Fruit fly (Drosophila melanogaster) whole organism, embryonic: ENCODE results near the gene COX7AL2.
A peak's percentile ranks its signal among the peaks of the same experiment; 100 is the strongest.

ENCODE experiments used
- CG1024 ChIP-seq: fragments of 200-800 bp; sonication (Bioruptor generic); IDR thresholded peaks from 2 replicates; pipeline ENCODE4 v1.3.6; 2022; ENCODE audit warnings: missing biosample characterization, missing genetic modification characterization
- CG11085 ChIP-seq: fragments of 200-800 bp; sonication (Bioruptor generic); IDR thresholded peaks from 2 replicates; pipeline ENCODE4 v1.3.6; 2022; ENCODE audit warnings: missing biosample characterization, missing genetic modification characterization
- CG11093 ChIP-seq: fragments of 200-800 bp; sonication (Bioruptor generic); IDR thresholded peaks from 3 replicates; pipeline ENCODE4 v1.3.6; 2022; ENCODE audit warnings: missing biosample characterization, missing genetic modification characterization
- CG12744 ChIP-seq: fragments of 200-800 bp; sonication (Bioruptor generic); optimal IDR thresholded peaks from 2 replicates; lab custom pipeline; 2016; ENCODE audit warnings: missing biosample characterization, missing genetic modification characterization
- CG13287 ChIP-seq: fragments of 200-800 bp; sonication (Bioruptor generic); IDR thresholded peaks from 2 replicates; pipeline ENCODE4 v1.3.6; 2022; ENCODE audit warnings: missing biosample characterization, missing genetic modification characterization; ENCODE audit not compliant: partially characterized antibody
- CG14014 ChIP-seq: fragments of 200-800 bp; sonication (Bioruptor generic); IDR thresholded peaks from 2 replicates; pipeline ENCODE4 v1.3.6; 2022; ENCODE audit warnings: missing biosample characterization, missing genetic modification characterization
- CG14860 ChIP-seq: fragments of 200-800 bp; sonication (Bioruptor generic); IDR thresholded peaks from 3 replicates; pipeline ENCODE4 v1.3.6; 2022; ENCODE audit warnings: missing biosample characterization, missing genetic modification characterization; ENCODE audit not compliant: partially characterized antibody
- CG16779 ChIP-seq: fragments of 200-800 bp; sonication (Bioruptor generic); IDR thresholded peaks from 2 replicates; pipeline ENCODE4 v1.3.6; 2022; ENCODE audit warnings: missing biosample characterization, missing genetic modification characterization
- CG17385 ChIP-seq: fragments of 200-800 bp; sonication (Bioruptor generic); optimal IDR thresholded peaks from 3 replicates; lab custom pipeline; 2018; ENCODE audit warnings: missing biosample characterization, mild to moderate bottlenecking, missing genetic modification characterization
- CG17612 ChIP-seq: fragments of 200-800 bp; sonication (Bioruptor generic); IDR thresholded peaks from 2 replicates; pipeline ENCODE4 v1.3.6; 2022; ENCODE audit warnings: missing biosample characterization, missing genetic modification characterization
- CG1832 ChIP-seq: fragments of 200-800 bp; sonication (Bioruptor generic); optimal IDR thresholded peaks from 2 replicates; lab custom pipeline; 2017; ENCODE audit warnings: missing biosample characterization, mild to moderate bottlenecking, missing genetic modification characterization, inconsistent platforms
- CG2199 ChIP-seq: fragments of 200-800 bp; sonication (Bioruptor generic); IDR thresholded peaks from 3 replicates; pipeline ENCODE4 v1.3.6; 2022; ENCODE audit warnings: missing biosample characterization, missing genetic modification characterization
- CG2678 ChIP-seq: fragments of 200-800 bp; sonication (Bioruptor generic); optimal IDR thresholded peaks from 3 replicates; lab custom pipeline; 2019; ENCODE audit warnings: missing biosample characterization, mild to moderate bottlenecking, missing genetic modification characterization, moderate library complexity
- CG30431 ChIP-seq: fragments of 200-800 bp; sonication (Bioruptor generic); optimal IDR thresholded peaks from 2 replicates; lab custom pipeline; 2017; ENCODE audit warnings: missing biosample characterization, missing genetic modification characterization
- CG31224 ChIP-seq: fragments of 200-800 bp; sonication (Bioruptor generic); IDR thresholded peaks from 2 replicates; pipeline ENCODE4 v1.3.6; 2022; ENCODE audit warnings: missing biosample characterization, missing genetic modification characterization
- CG3163 ChIP-seq: fragments of 200-800 bp; sonication (Bioruptor generic); optimal IDR thresholded peaks from 3 replicates; lab custom pipeline; 2016; ENCODE audit warnings: missing biosample characterization, missing genetic modification characterization
- CG3281 ChIP-seq: fragments of 200-800 bp; sonication (Bioruptor generic); optimal IDR thresholded peaks from 3 replicates; lab custom pipeline; 2017; ENCODE audit warnings: missing biosample characterization, mild to moderate bottlenecking, missing genetic modification characterization
- CG6765 ChIP-seq: fragments of 200-800 bp; sonication (Bioruptor generic); optimal IDR thresholded peaks from 3 replicates; lab custom pipeline; 2017; ENCODE audit warnings: missing biosample characterization, mild to moderate bottlenecking, missing genetic modification characterization
- CG7357 ChIP-seq: fragments of 200-800 bp; sonication (Bioruptor generic); IDR thresholded peaks from 3 replicates; pipeline ENCODE4 v1.3.6; 2022; ENCODE audit warnings: missing biosample characterization, missing genetic modification characterization
- CG8290 ChIP-seq, 3 experiments: fragments of 200-800 bp; sonication (Bioruptor generic); optimal IDR thresholded peaks; 2 replicates each; lab custom pipeline; 2016 to 2019; ENCODE audit warnings: missing biosample characterization in 3 of 3, missing genetic modification characterization in 3 of 3, mild to moderate bottlenecking in 2 of 3, moderate library complexity in 1 of 3
- CG8478 ChIP-seq: fragments of >200 bp; optimal IDR thresholded peaks from 2 replicates; lab custom pipeline; 2018
- CG9932 ChIP-seq: fragments of 200-800 bp; sonication (Bioruptor generic); IDR thresholded peaks from 2 replicates; pipeline ENCODE4 v1.3.6; 2022; ENCODE audit warnings: missing biosample characterization, missing genetic modification characterization
- CTCF ChIP-seq: fragments of 200-800 bp; sonication (Bioruptor generic); optimal IDR thresholded peaks from 2 replicates; lab custom pipeline; 2017; ENCODE audit warnings: missing biosample characterization, mild to moderate bottlenecking, missing genetic modification characterization, moderate library complexity
- E2f2 ChIP-seq: fragments of 200-800 bp; sonication (Bioruptor generic); IDR thresholded peaks from 2 replicates; pipeline ENCODE4 v1.3.6; 2022; ENCODE audit warnings: missing biosample characterization, missing genetic modification characterization
- Ets65A ChIP-seq: fragments of 200-800 bp; sonication (Bioruptor generic); peaks from one replicate; lab custom pipeline; 2016; ENCODE audit warnings: missing biosample characterization, missing genetic modification characterization
- Ets97D ChIP-seq: fragments of 200-800 bp; sonication (Bioruptor generic); optimal IDR thresholded peaks from 3 replicates; lab custom pipeline; 2016; ENCODE audit warnings: missing biosample characterization, missing genetic modification characterization
- Hand ChIP-seq: fragments of 200-800 bp; sonication (Bioruptor generic); optimal IDR thresholded peaks from 2 replicates; lab custom pipeline; 2017; ENCODE audit warnings: mild to moderate bottlenecking, missing biosample characterization, missing genetic modification reagents, missing genetic modification characterization
- HmgD ChIP-seq: fragments of 200-800 bp; sonication (Bioruptor generic); optimal IDR thresholded peaks from 3 replicates; lab custom pipeline; 2016; ENCODE audit warnings: missing biosample characterization, missing genetic modification characterization
- Hr78 ChIP-seq, 2 experiments: fragments of 200-800 bp in 1 of 2; fragments of >200 bp in 1 of 2; sonication (Bioruptor generic) in 1 of 2; optimal IDR thresholded peaks; 2 replicates each; lab custom pipeline; 2017 to 2019; ENCODE audit warnings: missing biosample characterization in 2 of 2, missing genetic modification characterization in 2 of 2, mild to moderate bottlenecking in 1 of 2, moderate library complexity in 1 of 2
- MBD-R2 ChIP-seq: fragments of 200-800 bp; sonication (Bioruptor generic); IDR thresholded peaks from 2 replicates; pipeline ENCODE4 v1.3.6; 2022; ENCODE audit warnings: missing biosample characterization, missing genetic modification characterization
- NFAT ChIP-seq: fragments of 200-800 bp; sonication (Bioruptor generic); IDR thresholded peaks from 2 replicates; pipeline ENCODE4 v1.3.6; 2022; ENCODE audit warnings: missing biosample characterization, missing genetic modification characterization
- NK7.1 ChIP-seq: fragments of 200-800 bp; sonication (Bioruptor generic); optimal IDR thresholded peaks from 3 replicates; lab custom pipeline; 2016; ENCODE audit warnings: missing biosample characterization, missing genetic modification characterization
- PHDP ChIP-seq: fragments of 200-800 bp; sonication (Bioruptor generic); optimal IDR thresholded peaks from 3 replicates; lab custom pipeline; 2018; ENCODE audit warnings: missing biosample characterization, mild to moderate bottlenecking, missing genetic modification characterization, moderate library complexity
- Ptx1 ChIP-seq: fragments of 200-800 bp; sonication (Bioruptor generic); IDR thresholded peaks from 2 replicates; pipeline ENCODE4 v1.3.6; 2022; ENCODE audit warnings: missing biosample characterization, missing genetic modification characterization
- Rx ChIP-seq: fragments of 200-800 bp; sonication (Bioruptor generic); IDR thresholded peaks from 2 replicates; pipeline ENCODE4 v1.3.6; 2022; ENCODE audit warnings: missing biosample characterization, missing genetic modification characterization
- Taf1 ChIP-seq: fragments of 200-800 bp; sonication (Bioruptor generic); IDR thresholded peaks from 2 replicates; pipeline ENCODE4 v1.3.6; 2022; ENCODE audit warnings: missing biosample characterization, missing genetic modification characterization
- Vsx1 ChIP-seq: fragments of 200-800 bp; sonication (Bioruptor generic); optimal IDR thresholded peaks from 2 replicates; lab custom pipeline; 2017; ENCODE audit warnings: missing biosample characterization, mild to moderate bottlenecking, missing genetic modification characterization, missing genetic modification reagents
- YL-1 ChIP-seq: fragments of 200-800 bp; sonication (Bioruptor generic); optimal IDR thresholded peaks from 3 replicates; lab custom pipeline; 2017; ENCODE audit warnings: missing biosample characterization, mild to moderate bottlenecking, missing genetic modification characterization
- chinmo ChIP-seq: fragments of 200-800 bp; sonication (Bioruptor generic); IDR thresholded peaks from 4 replicates; pipeline ENCODE4 v1.3.6; 2022; ENCODE audit warnings: missing biosample characterization, missing genetic modification characterization; ENCODE audit not compliant: partially characterized antibody
- crc ChIP-seq: fragments of 200-800 bp; sonication (Bioruptor generic); optimal IDR thresholded peaks from 2 replicates; lab custom pipeline; 2016; ENCODE audit warnings: missing biosample characterization, missing genetic modification characterization
- croc ChIP-seq: fragments of 200-800 bp; sonication (Bioruptor generic); conservative IDR thresholded peaks from 3 replicates; pipeline ENCODE4 v1.3.6; 2022; ENCODE audit warnings: missing biosample characterization, missing genetic modification characterization
- da ChIP-seq: fragments of 200-800 bp; sonication (Bioruptor generic); optimal IDR thresholded peaks from 2 replicates; lab custom pipeline; 2016; ENCODE audit warnings: missing biosample characterization, missing genetic modification characterization
- en ChIP-seq: fragments of 200-800 bp; sonication (Bioruptor generic); optimal IDR thresholded peaks from 2 replicates; lab custom pipeline; 2016; ENCODE audit warnings: missing biosample characterization, missing genetic modification characterization
- ftz-f1 ChIP-seq: fragments of 200-800 bp; sonication (Bioruptor generic); optimal IDR thresholded peaks from 2 replicates; lab custom pipeline; 2016; ENCODE audit warnings: missing biosample characterization, missing genetic modification characterization
- hbn ChIP-seq: fragments of 200-800 bp; sonication (Bioruptor generic); IDR thresholded peaks from 2 replicates; pipeline ENCODE4 v1.3.6; 2022; ENCODE audit warnings: missing biosample characterization, missing genetic modification characterization; ENCODE audit not compliant: partially characterized antibody
- jing ChIP-seq: fragments of 200-800 bp; sonication (Bioruptor generic); optimal IDR thresholded peaks from 2 replicates; lab custom pipeline; 2018; ENCODE audit warnings: missing biosample characterization, mild to moderate bottlenecking, missing genetic modification characterization
- lilli ChIP-seq: fragments of 200-800 bp; sonication (Bioruptor generic); optimal IDR thresholded peaks from 3 replicates; lab custom pipeline; 2016; ENCODE audit warnings: missing biosample characterization, missing genetic modification characterization
- psq ChIP-seq: fragments of 200-800 bp; sonication (Bioruptor generic); optimal IDR thresholded peaks from 2 replicates; lab custom pipeline; 2017; ENCODE audit warnings: missing biosample characterization, missing genetic modification characterization
- seq ChIP-seq: fragments of 200-800 bp; sonication (Bioruptor generic); IDR thresholded peaks from 2 replicates; pipeline ENCODE4 v1.3.6; 2022; ENCODE audit warnings: missing biosample characterization, missing genetic modification characterization
- slbo ChIP-seq: fragments of 200-800 bp; sonication (Bioruptor generic); IDR thresholded peaks from 2 replicates; pipeline ENCODE4 v1.3.6; 2022; ENCODE audit warnings: missing biosample characterization, missing genetic modification characterization
- slp2 ChIP-seq: fragments of 200-800 bp; sonication (Bioruptor generic); optimal IDR thresholded peaks from 2 replicates; lab custom pipeline; 2016; ENCODE audit warnings: missing biosample characterization, missing genetic modification characterization
- sob ChIP-seq: fragments of 200-800 bp; sonication (Bioruptor generic); IDR thresholded peaks from 2 replicates; pipeline ENCODE4 v1.3.6; 2022; ENCODE audit warnings: missing biosample characterization, missing genetic modification characterization
- sqz ChIP-seq: fragments of 200-800 bp; sonication (Bioruptor generic); optimal IDR thresholded peaks from 3 replicates; lab custom pipeline; 2018; ENCODE audit warnings: missing biosample characterization, mild to moderate bottlenecking, missing genetic modification characterization

Gene COX7AL2

DNA sequence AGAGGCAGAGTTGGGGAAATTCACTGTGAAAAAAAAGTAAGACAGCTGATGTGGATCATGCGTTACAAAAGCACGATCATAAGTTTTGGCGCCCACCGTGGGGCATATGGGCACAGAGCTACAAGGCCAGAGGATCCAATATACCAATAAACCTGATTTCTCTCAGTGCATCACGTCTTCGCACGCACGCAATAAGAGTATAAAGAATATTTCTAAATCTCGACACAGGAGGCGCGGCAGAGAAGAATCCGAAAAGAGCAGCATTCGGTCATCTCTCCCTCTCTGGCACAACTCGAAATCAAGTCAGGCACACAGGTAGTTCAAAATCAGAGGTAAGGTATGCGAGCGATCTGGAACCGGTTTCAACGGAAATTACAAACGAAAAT is 34.2 kb downstream of the COX7AL2 start (continued):
- peak; percentile 95 for TF ChIP-seq CG30431 (GFP tag; lab: Kevin White, UChicago)
- TF ChIP-seq CG8290 (GFP tag; optimal IDR thresholded peaks at IDR 0.05; lab: Kevin White, UChicago), result peak; percentile 88
- TF ChIP-seq CG8290 (tag; optimal IDR thresholded peaks at IDR 0.05; lab: Kevin White, UChicago), result peak; percentile 49 to 91
- TF ChIP-seq CG31224 (GFP tag; lab: Robert Waterston, UW), result peak; percentile 83
- peak; percentile 88 for TF ChIP-seq CG11093 (GFP tag; lab: Robert Waterston, UW)
- TF ChIP-seq slp2, result peak; percentile 90
- TF ChIP-seq HmgD (GFP tag; lab: Kevin White, UChicago), result no peak
- TF ChIP-seq seq (GFP tag; lab: Robert Waterston, UW), result peak; percentile 84
- TF ChIP-seq Ets65A, result peak; percentile 99
- TF ChIP-seq CG1024 (GFP tag; lab: Robert Waterston, UW), result peak; percentile 92
- TF ChIP-seq croc (GFP tag; lab: Robert Waterston, UW), result peak; percentile 92
- TF ChIP-seq psq (GFP tag; lab: Kevin White, UChicago), result peak; percentile 68
- peak; percentile 45 for TF ChIP-seq CTCF (GFP tag; lab: Kevin White, UChicago)
- peak; percentile 62 for TF ChIP-seq CG3281
- peak; percentile 43 for TF ChIP-seq Hand (GFP tag; lab: Kevin White, UChicago)
- TF ChIP-seq Taf1 (GFP tag; lab: Robert Waterston, UW), result peak; percentile 82
- TF ChIP-seq da (GFP tag; lab: Kevin White, UChicago), result peak; percentile 82
- TF ChIP-seq NK7.1 (GFP tag; lab: Kevin White, UChicago), result peak; percentile 89
- TF ChIP-seq sqz, result peak; percentile 79
- peak; percentile 82 for TF ChIP-seq lilli
- TF ChIP-seq CG11085, result peak; percentile 81
- peak; percentile 67; the same call in 1 of the 2 replicates for TF ChIP-seq MBD-R2 (GFP tag; lab: Robert Waterston, UW)
- TF ChIP-seq crc (GFP tag; lab: Kevin White, UChicago), result peak; percentile 81
- no peak for TF ChIP-seq hbn (GFP tag; lab: Robert Waterston, UW)
- TF ChIP-seq sob, result peak; percentile 90
- TF ChIP-seq slbo (GFP tag; lab: Robert Waterston, UW), result peak; percentile 92
- peak; percentile 82 for TF ChIP-seq jing (GFP tag; lab: Kevin White, UChicago)
- peak; percentile 87 for TF ChIP-seq en (GFP tag; lab: Kevin White, UChicago)
- peak; percentile 85 for TF ChIP-seq CG9932
- peak; percentile 67 for TF ChIP-seq E2f2 (GFP tag; lab: Robert Waterston, UW)
- TF ChIP-seq NFAT, result peak; percentile 91
- peak; percentile 64 for TF ChIP-seq CG12744
- TF ChIP-seq CG8478, result no peak
- TF ChIP-seq Ets97D (GFP tag; lab: Kevin White, UChicago), result peak; percentile 66
- peak; percentile 87 for TF ChIP-seq CG14014 (GFP tag; lab: Robert Waterston, UW)
- TF ChIP-seq CG1832, result peak; percentile 44
- no peak for TF ChIP-seq CG13287 (GFP tag; lab: Robert Waterston, UW)
- TF ChIP-seq chinmo, result no peak
- peak; percentile 73 for TF ChIP-seq Vsx1 (GFP tag; lab: Kevin White, UChicago)
- TF ChIP-seq PHDP, result peak; percentile 83
- TF ChIP-seq Hr78 (GFP tag; optimal IDR thresholded peaks at IDR 0.05; lab: Kevin White, UChicago), result peak in 1 of 2 experiments; percentile 51
- peak; percentile 44 for TF ChIP-seq YL-1
- TF ChIP-seq CG14860 (GFP tag; lab: Robert Waterston, UW), result no peak
- TF ChIP-seq CG2678 (tag; lab: Kevin White, UChicago), result peak; percentile 86
- peak; percentile 95 for TF ChIP-seq CG2199 (GFP tag; lab: Robert Waterston, UW)
- peak; percentile 39 for TF ChIP-seq ftz-f1 (GFP tag; lab: Kevin White, UChicago)
- TF ChIP-seq CG17612 (GFP tag; lab: Robert Waterston, UW), result peak; percentile 73
- no peak for TF ChIP-seq CG6765 (GFP tag; lab: Kevin White, UChicago)
- peak; percentile 84 for TF ChIP-seq CG3163 (GFP tag; lab: Kevin White, UChicago)
- peak; percentile 92 for TF ChIP-seq Rx
- TF ChIP-seq CG16779, result peak; percentile 86
- TF ChIP-seq Ptx1 (GFP tag; lab: Robert Waterston, UW), result peak; percentile 89
- TF ChIP-seq CG7357, result peak; percentile 85
- TF ChIP-seq CG17385 (GFP tag; lab: Kevin White, UChicago), result peak; percentile 83
